Worm (Caenorhabditis elegans): ENCODE data around the gene W01C9.2.

- no peak for TF ChIP-seq him-1 (tag; optimal IDR thresholded peaks at IDR 0.05)
- TF ChIP-seq W03F9.2 (tag; optimal IDR thresholded peaks at IDR 0.05), result no peak
- TF ChIP-seq dao-5 (tag; optimal IDR thresholded peaks at IDR 0.05), result no peak
These were observed 41.4 kb downstream of the W01C9.2 start, which contains the start of gene F54C9.9 for ce11 chrII:8577509-8578099.
